Worm (Caenorhabditis elegans) whole organism, early embryonic: ENCODE data around the gene pals-25.

Experiments used
- F13C5.2 ChIP-seq: sonication (generic microtip); optimal IDR thresholded peaks from 2 replicates; lab custom pipeline; 2017; ENCODE audit warnings: mild to moderate bottlenecking, missing genetic modification characterization, inconsistent platforms, missing compliant biosample characterization
- ama-1 ChIP-seq: fragments of 150-350 bp; optimal IDR thresholded peaks from 2 replicates; lab custom pipeline; 2014
- ceh-36 ChIP-seq: sonication (generic microtip); optimal IDR thresholded peaks from 2 replicates; lab custom pipeline; 2016; ENCODE audit warnings: missing genetic modification characterization, inconsistent platforms, missing compliant biosample characterization
- pes-1 ChIP-seq: fragments of 200-800 bp; sonication (Bioruptor generic); IDR thresholded peaks from 2 replicates; pipeline ENCODE4 v1.3.6; 2022; ENCODE audit warnings: missing genetic modification reagents, missing genetic modification characterization, missing compliant biosample characterization
- tbx-11 ChIP-seq: fragments of 200-800 bp; sonication (Bioruptor generic); IDR thresholded peaks from 2 replicates; pipeline ENCODE4 v1.3.6; 2022; ENCODE audit warnings: missing genetic modification characterization, missing compliant biosample characterization

DNA sequence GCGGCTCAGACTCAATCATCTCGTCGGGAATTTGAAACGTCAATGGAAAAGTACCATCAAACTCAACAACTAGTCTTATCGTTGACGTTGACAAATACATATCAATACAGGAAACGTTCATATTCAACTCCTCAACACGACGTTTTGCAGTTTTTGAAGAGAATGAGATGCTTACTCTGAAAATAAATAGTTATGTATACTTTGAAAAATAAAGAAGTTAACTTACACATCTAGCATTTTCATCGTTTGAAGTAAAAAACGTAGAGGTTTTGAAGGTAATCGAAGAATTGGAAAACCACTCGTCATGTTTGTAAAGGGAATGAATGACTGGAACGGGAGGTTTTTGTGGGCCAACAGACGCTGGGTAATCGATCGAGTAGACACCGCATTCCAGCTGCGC is 6.6 kb downstream of the pals-25 start, which contains the start of gene fbxb-81:
- TF ChIP-seq ama-1 (lab: Kevin White, UChicago) (no peak), pes-1 (no peak), tbx-11 (GFP tag; lab: Robert Waterston, UW) (no peak), F13C5.2 (tag; lab: Kevin White, UChicago) (no peak), ceh-36 (tag; lab: Kevin White, UChicago) (no peak)
